Worm (Caenorhabditis elegans) whole organism, L4/young adult: ENCODE measurements around the gene dpl-1.

ENCODE experiments used
- W03F9.2 ChIP-seq: fragments of 150-350 bp; optimal IDR thresholded peaks from 2 replicates; lab custom pipeline; 2014; ENCODE audit warnings: missing biosample characterization, missing genetic modification characterization
- dao-5 ChIP-seq: sonication (generic microtip); optimal IDR thresholded peaks from 2 replicates; lab custom pipeline; 2016; ENCODE audit warnings: missing genotype, missing genetic modification characterization, moderate library complexity, missing compliant biosample characterization
- him-1 ChIP-seq: sonication (generic microtip); optimal IDR thresholded peaks from 2 replicates; lab custom pipeline; 2016; ENCODE audit warnings: missing genotype, missing genetic modification reagents, missing genetic modification characterization, missing compliant biosample characterization

DNA sequence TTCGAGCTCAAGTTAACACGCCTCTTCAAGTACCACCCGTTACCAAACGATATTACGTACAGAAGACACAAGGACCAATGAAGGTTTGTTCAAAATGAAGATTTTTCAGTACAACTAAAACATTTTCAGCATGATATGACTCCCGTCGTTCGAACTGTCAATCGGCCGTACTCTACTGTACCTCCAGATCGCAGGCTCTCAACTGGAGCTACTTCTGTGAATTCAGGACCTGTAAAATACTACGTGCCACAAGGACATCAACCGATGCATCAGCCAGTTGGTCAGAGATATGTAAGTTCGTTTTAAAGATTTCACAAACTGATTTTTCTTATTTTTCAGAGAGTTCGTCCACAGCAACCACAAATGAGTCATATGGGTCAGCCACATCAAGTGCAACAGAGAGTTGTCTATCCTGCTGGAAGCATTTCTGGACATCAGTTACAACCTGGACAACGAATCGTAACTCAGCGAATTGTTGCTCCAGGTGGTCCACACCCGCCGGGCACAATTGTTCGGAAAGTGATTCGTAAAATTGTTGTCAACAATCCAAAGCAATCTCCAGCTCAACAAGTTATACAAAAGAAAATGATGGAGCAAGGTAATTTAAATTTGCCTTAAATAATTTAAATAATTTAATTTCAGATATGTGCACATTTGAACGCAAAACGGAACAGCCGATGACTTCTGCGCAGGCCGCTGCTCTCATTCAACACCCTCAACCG is 1.9 kb downstream of the dpl-1 start:
- no peak for TF ChIP-seq dao-5
- no peak for TF ChIP-seq him-1 (tag; lab: Kevin White, UChicago)
- TF ChIP-seq W03F9.2 (tag; lab: Kevin White, UChicago): no peak
